Fruit fly (Drosophila melanogaster) whole organism, embryonic: ENCODE results near the gene Cdc14.

Experiments
- Ada2b ChIP-seq: fragments of 200-800 bp; sonication (Bioruptor generic); IDR thresholded peaks from 2 replicates; pipeline ENCODE4 v1.3.6; 2022; ENCODE audit warnings: missing biosample characterization, missing genetic modification characterization
- Adf1 ChIP-seq: fragments of 200-800 bp; sonication (Bioruptor generic); IDR thresholded peaks from 2 replicates; pipeline ENCODE4 v1.3.6; 2022; ENCODE audit warnings: missing biosample characterization, missing genetic modification characterization
- Asciz ChIP-seq: fragments of 200-800 bp; sonication (Bioruptor generic); optimal IDR thresholded peaks from 2 replicates; lab custom pipeline; 2017; ENCODE audit warnings: missing biosample characterization, mild to moderate bottlenecking, missing genetic modification characterization, missing genetic modification reagents
- CG10267 ChIP-seq: fragments of 200-800 bp; sonication (Bioruptor generic); optimal IDR thresholded peaks from 2 replicates; lab custom pipeline; 2018; ENCODE audit warnings: missing biosample characterization, mild to moderate bottlenecking, missing genetic modification characterization, moderate library complexity
- CG10321 ChIP-seq: fragments of 200-800 bp; sonication (Bioruptor generic); IDR thresholded peaks from 2 replicates; pipeline ENCODE4 v1.3.6; 2022; ENCODE audit warnings: missing biosample characterization, missing genetic modification characterization
- CG10431 ChIP-seq: fragments of 200-800 bp; sonication (Bioruptor generic); optimal IDR thresholded peaks from 3 replicates; lab custom pipeline; 2018; ENCODE audit warnings: missing biosample characterization, mild to moderate bottlenecking, missing genetic modification characterization
- CG10565 ChIP-seq: fragments of 200-800 bp; sonication (Bioruptor generic); optimal IDR thresholded peaks from 3 replicates; lab custom pipeline; 2016; ENCODE audit warnings: missing biosample characterization, mild to moderate bottlenecking, missing genetic modification characterization
- CG11695 ChIP-seq: fragments of 200-800 bp; sonication (Bioruptor generic); IDR thresholded peaks from 3 replicates; pipeline ENCODE4 v1.3.6; 2022; ENCODE audit warnings: missing biosample characterization, missing genetic modification characterization
- CG13775 ChIP-seq: fragments of 200-800 bp; sonication (Bioruptor generic); optimal IDR thresholded peaks from 3 replicates; lab custom pipeline; 2017; ENCODE audit warnings: missing biosample characterization, mild to moderate bottlenecking, missing genetic modification characterization
- CG14014 ChIP-seq: fragments of 200-800 bp; sonication (Bioruptor generic); IDR thresholded peaks from 2 replicates; pipeline ENCODE4 v1.3.6; 2022; ENCODE audit warnings: missing biosample characterization, missing genetic modification characterization
- CG14441 ChIP-seq: fragments of 200-800 bp; sonication (Bioruptor generic); IDR thresholded peaks from 2 replicates; pipeline ENCODE4 v1.3.6; 2022; ENCODE audit warnings: missing biosample characterization, missing genetic modification characterization
- CG1647 ChIP-seq: fragments of 200-800 bp; sonication (Bioruptor generic); optimal IDR thresholded peaks from 3 replicates; lab custom pipeline; 2016; ENCODE audit warnings: missing biosample characterization, missing genetic modification characterization
- CG30020 ChIP-seq: fragments of 200-800 bp; optimal IDR thresholded peaks from 2 replicates; lab custom pipeline; 2019; ENCODE audit warnings: missing biosample characterization, mild to moderate bottlenecking, missing genetic modification characterization, moderate library complexity
- CG3065 ChIP-seq: fragments of 200-800 bp; sonication (Bioruptor generic); optimal IDR thresholded peaks from 2 replicates; lab custom pipeline; 2016; ENCODE audit warnings: missing biosample characterization, missing genetic modification characterization
- CG3838 ChIP-seq: fragments of 200-800 bp; sonication (Bioruptor generic); optimal IDR thresholded peaks from 3 replicates; lab custom pipeline; 2016; ENCODE audit warnings: missing biosample characterization, missing genetic modification characterization
- CG3847 ChIP-seq: fragments of 200-800 bp; sonication (Bioruptor generic); IDR thresholded peaks from 2 replicates; pipeline ENCODE4 v1.3.6; 2022; ENCODE audit warnings: missing biosample characterization, missing genetic modification characterization
- CG3995 ChIP-seq: fragments of 200-800 bp; sonication (Bioruptor generic); optimal IDR thresholded peaks from 3 replicates; lab custom pipeline; 2016; ENCODE audit warnings: missing biosample characterization, missing genetic modification characterization
- CG4282 ChIP-seq: fragments of 200-800 bp; sonication (Bioruptor generic); optimal IDR thresholded peaks from 2 replicates; lab custom pipeline; 2016; ENCODE audit warnings: missing biosample characterization, missing genetic modification characterization
- CG4730 ChIP-seq: fragments of 200-800 bp; sonication (Bioruptor generic); IDR thresholded peaks from 2 replicates; pipeline ENCODE4 v1.3.6; 2022; ENCODE audit warnings: missing biosample characterization, missing genetic modification characterization
- CG5180 ChIP-seq: fragments of 200-800 bp; sonication (Bioruptor generic); optimal IDR thresholded peaks from 3 replicates; lab custom pipeline; 2017; ENCODE audit warnings: missing biosample characterization, missing genetic modification characterization, mild to moderate bottlenecking, moderate library complexity, missing genetic modification reagents
- CG6254 ChIP-seq: fragments of 200-800 bp; sonication (Bioruptor generic); optimal IDR thresholded peaks from 3 replicates; lab custom pipeline; 2017; ENCODE audit warnings: mild to moderate bottlenecking, missing biosample characterization, missing genetic modification reagents, missing genetic modification characterization
- CG7271 ChIP-seq: fragments of 200-800 bp; sonication (Bioruptor generic); optimal IDR thresholded peaks from 2 replicates; lab custom pipeline; 2018; ENCODE audit warnings: missing biosample characterization, mild to moderate bottlenecking, missing genetic modification characterization, moderate library complexity
- CG7372 ChIP-seq: fragments of 200-800 bp; sonication (Bioruptor generic); IDR thresholded peaks from 2 replicates; pipeline ENCODE4 v1.3.6; 2022; ENCODE audit warnings: missing biosample characterization, missing genetic modification characterization
- CG9817 ChIP-seq: fragments of 200-800 bp; sonication (Bioruptor generic); optimal IDR thresholded peaks from 2 replicates; lab custom pipeline; 2018; ENCODE audit warnings: missing biosample characterization, mild to moderate bottlenecking, missing genetic modification characterization, moderate library complexity
- CoRest ChIP-seq: fragments of 200-800 bp; sonication (Bioruptor generic); optimal IDR thresholded peaks from 3 replicates; lab custom pipeline; 2018; ENCODE audit warnings: missing biosample characterization, mild to moderate bottlenecking, missing genetic modification characterization, moderate library complexity
- Dfd ChIP-seq, 2 experiments: fragments of >200 bp; optimal IDR thresholded peaks; 2 replicates each; lab custom pipeline; 2017; ENCODE audit warnings: missing biosample characterization in 2 of 2, missing genetic modification characterization in 2 of 2
- Dip2 ChIP-seq: fragments of 200-800 bp; sonication (Bioruptor generic); IDR thresholded peaks from 2 replicates; pipeline ENCODE4 v1.3.6; 2022; ENCODE audit warnings: missing biosample characterization, missing genetic modification characterization
- Ets65A ChIP-seq: fragments of 200-800 bp; sonication (Bioruptor generic); peaks from one replicate; lab custom pipeline; 2016; ENCODE audit warnings: missing biosample characterization, missing genetic modification characterization
- Hmr ChIP-seq: fragments of 200-800 bp; sonication (Bioruptor generic); optimal IDR thresholded peaks from 3 replicates; lab custom pipeline; 2017; ENCODE audit warnings: mild to moderate bottlenecking, missing biosample characterization, missing genetic modification reagents, missing genetic modification characterization
- Hmx ChIP-seq: fragments of 200-800 bp; sonication (Bioruptor generic); optimal IDR thresholded peaks from 2 replicates; lab custom pipeline; 2016; ENCODE audit warnings: missing biosample characterization, missing genetic modification characterization
- Oli ChIP-seq: fragments of 200-800 bp; sonication (Bioruptor generic); optimal IDR thresholded peaks from 2 replicates; lab custom pipeline; 2018; ENCODE audit warnings: missing biosample characterization, mild to moderate bottlenecking, missing genetic modification characterization, moderate library complexity
- Scr ChIP-seq: fragments of 200-800 bp; sonication (Bioruptor generic); IDR thresholded peaks from 2 replicates; pipeline ENCODE4 v1.3.6; 2022; ENCODE audit warnings: missing biosample characterization, missing genetic modification characterization; ENCODE audit not compliant: partially characterized antibody
- Spps ChIP-seq: fragments of 200-800 bp; sonication (Bioruptor generic); optimal IDR thresholded peaks from 2 replicates; lab custom pipeline; 2018; ENCODE audit warnings: missing biosample characterization, mild to moderate bottlenecking, missing genetic modification characterization
- YL-1 ChIP-seq: fragments of 200-800 bp; sonication (Bioruptor generic); optimal IDR thresholded peaks from 3 replicates; lab custom pipeline; 2017; ENCODE audit warnings: missing biosample characterization, mild to moderate bottlenecking, missing genetic modification characterization
- cg ChIP-seq: fragments of 200-800 bp; sonication (Bioruptor generic); optimal IDR thresholded peaks from 3 replicates; lab custom pipeline; 2019; ENCODE audit warnings: missing biosample characterization, mild to moderate bottlenecking, missing genetic modification characterization, moderate library complexity
- ems ChIP-seq: fragments of 200-800 bp; sonication (Bioruptor generic); optimal IDR thresholded peaks from 3 replicates; lab custom pipeline; 2016; ENCODE audit warnings: missing biosample characterization, missing genetic modification characterization
- esg ChIP-seq: fragments of 200-800 bp; sonication (Bioruptor generic); conservative IDR thresholded peaks from 2 replicates; pipeline ENCODE4 v1.3.6; 2022; ENCODE audit warnings: missing biosample characterization, missing genetic modification characterization
- fd96Cb ChIP-seq: fragments of 200-800 bp; sonication (Bioruptor generic); optimal IDR thresholded peaks from 2 replicates; lab custom pipeline; 2018; ENCODE audit warnings: missing biosample characterization, mild to moderate bottlenecking, missing genetic modification characterization, moderate library complexity
- gcm2 ChIP-seq: fragments of 200-800 bp; sonication (Bioruptor generic); optimal IDR thresholded peaks from 2 replicates; lab custom pipeline; 2016; ENCODE audit warnings: missing biosample characterization, missing genetic modification characterization
- lab ChIP-seq: fragments of 200-800 bp; sonication (Bioruptor generic); optimal IDR thresholded peaks from 3 replicates; lab custom pipeline; 2017; ENCODE audit warnings: missing biosample characterization, missing genetic modification characterization, mild to moderate bottlenecking, moderate library complexity, missing genetic modification reagents
- lilli ChIP-seq: fragments of 200-800 bp; sonication (Bioruptor generic); optimal IDR thresholded peaks from 3 replicates; lab custom pipeline; 2016; ENCODE audit warnings: missing biosample characterization, missing genetic modification characterization
- nau ChIP-seq: fragments of 200-800 bp; sonication (Bioruptor generic); optimal IDR thresholded peaks from 3 replicates; lab custom pipeline; 2017; ENCODE audit warnings: missing biosample characterization, mild to moderate bottlenecking, missing genetic modification characterization, missing genetic modification reagents
- nerfin-1 ChIP-seq: fragments of 200-800 bp; sonication (Bioruptor generic); optimal IDR thresholded peaks from 3 replicates; lab custom pipeline; 2019; ENCODE audit warnings: missing biosample characterization, mild to moderate bottlenecking, missing genetic modification characterization, moderate library complexity
- onecut ChIP-seq: fragments of 200-800 bp; sonication (Bioruptor generic); IDR thresholded peaks from 2 replicates; pipeline ENCODE4 v1.3.6; 2022; ENCODE audit warnings: missing biosample characterization, missing genetic modification characterization
- org-1 ChIP-seq: fragments of 200-800 bp; sonication (Bioruptor generic); optimal IDR thresholded peaks from 2 replicates; lab custom pipeline; 2017; ENCODE audit warnings: missing biosample characterization, missing genetic modification characterization
- repo ChIP-seq: fragments of 200-800 bp; sonication (Bioruptor generic); optimal IDR thresholded peaks from 2 replicates; lab custom pipeline; 2016; ENCODE audit warnings: missing biosample characterization, missing genetic modification characterization
- stc ChIP-seq: fragments of 200-800 bp; sonication (Bioruptor generic); IDR thresholded peaks from 2 replicates; pipeline ENCODE4 v1.3.6; 2022; ENCODE audit warnings: missing biosample characterization, missing genetic modification characterization

Gene Cdc14

dm6 chr2L:7828231-7828630 lies 17.7 kb upstream of the Cdc14 start (continued):
- TF ChIP-seq CG4730: no peak
- peak; percentile 48 for TF ChIP-seq cg (GFP tag; lab: Kevin White, UChicago)
- no peak for TF ChIP-seq CG1647
- TF ChIP-seq CG14441 (GFP tag; lab: Robert Waterston, UW): 0 out of 2 replicates have a peak, but pooled peaks have one; percentile 36
- TF ChIP-seq YL-1: peak; percentile 97

DNA sequence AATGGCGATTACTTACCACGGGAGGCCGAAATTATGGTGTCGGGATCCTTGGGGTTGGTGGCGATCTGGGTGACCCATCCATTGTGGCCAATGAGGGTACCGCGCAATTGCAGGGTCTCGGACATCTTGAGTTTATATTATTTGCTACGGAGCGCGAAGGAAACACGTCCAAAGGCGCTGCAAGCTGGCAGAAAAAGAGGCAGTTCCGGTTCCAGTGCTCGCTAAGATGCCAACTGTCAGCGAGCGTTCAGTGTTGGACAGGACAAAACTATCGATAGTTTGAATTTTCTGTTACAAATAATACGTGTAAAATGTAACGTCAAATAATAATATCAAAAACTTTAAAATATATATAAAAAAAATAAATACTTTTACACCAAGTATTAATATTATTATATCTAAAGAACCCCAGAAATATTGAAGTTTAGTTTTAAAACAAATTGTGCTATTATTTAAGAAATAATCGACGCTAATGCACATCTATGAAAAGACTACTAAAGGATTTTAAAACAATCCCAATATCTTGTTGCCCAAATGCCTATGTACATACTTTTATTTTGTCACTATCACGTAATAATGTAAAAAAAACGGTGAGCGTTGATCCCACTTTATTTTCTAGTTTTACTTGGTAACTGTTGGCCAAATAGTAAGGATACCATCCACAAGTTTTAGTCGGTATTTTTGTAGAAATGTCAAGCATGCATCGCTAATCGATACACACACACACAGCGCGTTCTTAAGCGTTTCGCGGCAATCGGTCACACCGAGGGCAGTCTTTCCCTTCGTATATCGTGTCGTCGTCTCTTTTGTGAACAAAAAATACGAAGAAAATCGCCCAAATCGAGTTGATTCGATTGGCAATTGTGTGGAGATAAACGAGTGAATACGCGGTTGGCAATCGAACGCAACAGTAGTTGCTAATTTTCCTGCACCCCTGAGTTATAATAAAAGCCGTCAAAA lies 16.8 kb upstream of the Cdc14 start, which contains the start of the genes Rack1 and mts:
Gene Rack1, minus strand, starts transcription at position 271 of the 960 bp plus-strand sequence.
Gene mts, plus strand, starts transcription at position 606 of the 960 bp plus-strand sequence.
- peak; percentile 81 for TF ChIP-seq CG14014
- no peak for TF ChIP-seq CG10565 (GFP tag; lab: Kevin White, UChicago)
- TF ChIP-seq CG6254 (GFP tag; lab: Kevin White, UChicago): peak; percentile 85
- peak; percentile 88 for TF ChIP-seq nau (GFP tag; lab: Kevin White, UChicago)
- TF ChIP-seq Adf1 (GFP tag; lab: Robert Waterston, UW): peak; percentile 39; the same call in 1 of the 2 replicates
- TF ChIP-seq Hmr (GFP tag; lab: Kevin White, UChicago): peak; percentile 94
- TF ChIP-seq CG3995 (GFP tag; lab: Kevin White, UChicago): peak; percentile 49
- peak; percentile 70 for TF ChIP-seq lilli (GFP tag; lab: Kevin White, UChicago)
- TF ChIP-seq CoRest (tag; lab: Kevin White, UChicago): peak; percentile 63
- peak; percentile 88 for TF ChIP-seq onecut (GFP tag; lab: Robert Waterston, UW)
- TF ChIP-seq nerfin-1: peak; percentile 73
- peak; percentile 89 for TF ChIP-seq CG10431 (GFP tag; lab: Kevin White, UChicago)
- TF ChIP-seq esg (GFP tag; lab: Robert Waterston, UW): no peak
- TF ChIP-seq cg (GFP tag; lab: Kevin White, UChicago): no peak
- TF ChIP-seq CG10321 (GFP tag; lab: Robert Waterston, UW): peak; percentile 67
- TF ChIP-seq CG3838 (GFP tag; lab: Kevin White, UChicago): peak; percentile 48
- TF ChIP-seq org-1 (GFP tag; lab: Kevin White, UChicago): peak; percentile 73
- peak; percentile 82 for TF ChIP-seq stc
- TF ChIP-seq CG13775 (GFP tag; lab: Kevin White, UChicago): peak; percentile 89
- peak; percentile 93 for TF ChIP-seq CG10267 (tag; lab: Kevin White, UChicago)
- TF ChIP-seq CG11695 (GFP tag; lab: Robert Waterston, UW): peak; percentile 58; the same call in 2 of the 3 replicates
- TF ChIP-seq CG7372 (GFP tag; lab: Robert Waterston, UW): peak; percentile 61; the same call in 1 of the 2 replicates
- TF ChIP-seq CG30020: peak; percentile 16
- no peak for TF ChIP-seq Dip2 (GFP tag; lab: Robert Waterston, UW)
- peak; percentile 38; the same call in 1 of the 2 replicates for TF ChIP-seq Ada2b (GFP tag; lab: Robert Waterston, UW)
- peak; percentile 84 for TF ChIP-seq CG3847 (GFP tag; lab: Robert Waterston, UW)
- TF ChIP-seq gcm2 (GFP tag; lab: Kevin White, UChicago): peak; percentile 55
- peak; percentile 33 for TF ChIP-seq Spps (tag; lab: Kevin White, UChicago)
- no peak for TF ChIP-seq CG4282 (GFP tag; lab: Kevin White, UChicago)
- TF ChIP-seq Dfd (GFP tag; optimal IDR thresholded peaks at IDR 0.05; lab: Kevin White, UChicago): no peak
- peak; percentile 56; the same call in 1 of the 2 replicates for TF ChIP-seq Scr
- peak; percentile 71 for TF ChIP-seq Oli (tag; lab: Kevin White, UChicago)
- peak; percentile 96 for TF ChIP-seq lab (GFP tag; lab: Kevin White, UChicago)
- peak; percentile 81 for TF ChIP-seq CG9817 (tag; lab: Kevin White, UChicago)
- TF ChIP-seq Asciz (GFP tag; lab: Kevin White, UChicago): peak; percentile 87
- TF ChIP-seq Hmx (GFP tag; lab: Kevin White, UChicago): no peak
- TF ChIP-seq Ets65A: peak; percentile 95
- peak; percentile 68 for TF ChIP-seq repo (GFP tag; lab: Kevin White, UChicago)
- peak; percentile 34 for TF ChIP-seq fd96Cb (tag; lab: Kevin White, UChicago)
- TF ChIP-seq CG7271 (tag; lab: Kevin White, UChicago): peak; percentile 93
- TF ChIP-seq ems (GFP tag; lab: Kevin White, UChicago): peak; percentile 66
- peak; percentile 69 for TF ChIP-seq CG3065
- TF ChIP-seq CG5180 (GFP tag; lab: Kevin White, UChicago): peak; percentile 73
